ENCODE assay signal across 7 worm cellular contexts in the genomic region with DNA sequence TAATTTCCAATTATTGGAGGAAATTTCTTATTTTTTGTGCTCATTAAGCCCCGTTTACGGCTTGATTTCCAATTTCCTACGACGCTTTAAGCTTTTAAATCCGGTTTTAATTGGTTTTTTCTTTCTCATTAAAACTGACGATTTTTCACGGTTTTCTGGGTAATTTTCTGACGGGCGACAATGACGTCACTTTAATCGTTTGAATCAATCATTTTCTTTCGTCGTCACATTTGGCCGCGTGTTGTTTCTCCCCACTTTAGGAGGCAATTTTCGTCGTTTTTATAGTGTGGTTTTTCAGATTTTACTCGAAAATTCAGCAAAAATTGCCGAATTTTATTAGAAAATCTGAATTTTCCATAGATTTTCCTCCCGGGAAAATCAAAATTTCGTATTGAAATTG.
A peak's percentile ranks its signal among the peaks of the same experiment; 100 is the strongest.
TF ChIP-seq lines count a peak whose summit lies in the region.

No protein-coding gene starts in this region.

TF ChIP-seq in whole organism, L1 larva, 84 proteins besides CTCF, POLR2A, EP300 and RAD21:
- no peak for TF ChIP-seq lir-3 (tag; optimal IDR thresholded peaks at IDR 0.05; lab: Kevin White, UChicago; ENCODE audit: poor library complexity)
- peak; percentile 14 for TF ChIP-seq snu-23 (GFP tag; optimal IDR thresholded peaks at IDR 0.05; lab: Kevin White, UChicago)
- TF ChIP-seq unc-30 (tag; optimal IDR thresholded peaks at IDR 0.05; lab: Kevin White, UChicago) = no peak
- peak in 1 of 2 experiments; percentile 19 for TF ChIP-seq lin-35 (GFP tag; optimal IDR thresholded peaks at IDR 0.05; lab: Kevin White, UChicago)
- TF ChIP-seq nhr-85 (tag; lab: Kevin White, UChicago) = peak; percentile 75
- peak; percentile 54 for TF ChIP-seq blmp-1 (tag; optimal IDR thresholded peaks at IDR 0.05; lab: Kevin White, UChicago)
- TF ChIP-seq pax-3 (tag; optimal IDR thresholded peaks at IDR 0.05; lab: Kevin White, UChicago) = no peak

TF ChIP-seq in whole organism, L2 larva, 48 proteins besides CTCF, POLR2A, EP300 and RAD21 (continues in another document):
- no peak for TF ChIP-seq lin-39 (tag; optimal IDR thresholded peaks at IDR 0.05; lab: Kevin White, UChicago)
- TF ChIP-seq C34F6.9 (tag; optimal IDR thresholded peaks at IDR 0.05; lab: Kevin White, UChicago) = no peak
- peak in 1 of 2 experiments; percentile 17 for TF ChIP-seq lsy-2 (tag; optimal IDR thresholded peaks at IDR 0.05; lab: Kevin White, UChicago)
- TF ChIP-seq nhr-25 (tag; optimal IDR thresholded peaks at IDR 0.05; lab: Kevin White, UChicago) = peak; percentile 34
- no peak for TF ChIP-seq lin-13 (GFP tag; optimal IDR thresholded peaks at IDR 0.05; lab: Kevin White, UChicago)
- no peak for TF ChIP-seq ztf-4 (tag; optimal IDR thresholded peaks at IDR 0.05; lab: Kevin White, UChicago)
- TF ChIP-seq elt-3 (tag; optimal IDR thresholded peaks at IDR 0.05; lab: Kevin White, UChicago) = no peak
- no peak for TF ChIP-seq gmeb-1 (tag; optimal IDR thresholded peaks at IDR 0.05; lab: Kevin White, UChicago)
- no peak for TF ChIP-seq mbf-1 (tag; optimal IDR thresholded peaks at IDR 0.05; lab: Kevin White, UChicago)
- no peak for TF ChIP-seq unc-55 (GFP tag; optimal IDR thresholded peaks at IDR 0.05; lab: Kevin White, UChicago)
- TF ChIP-seq nhr-77 (tag; optimal IDR thresholded peaks at IDR 0.05; lab: Kevin White, UChicago) = no peak
- no peak for TF ChIP-seq mdl-1 (tag; optimal IDR thresholded peaks at IDR 0.05; lab: Kevin White, UChicago)
- TF ChIP-seq sma-9 (GFP tag; optimal IDR thresholded peaks at IDR 0.05; lab: Kevin White, UChicago) = no peak
- no peak for TF ChIP-seq sma-9 (tag; optimal IDR thresholded peaks at IDR 0.05; lab: Kevin White, UChicago)

TF ChIP-seq in whole organism, L3 larva, 47 proteins besides CTCF, POLR2A, EP300 and RAD21:
- TF ChIP-seq lsy-12 (tag; optimal IDR thresholded peaks at IDR 0.05; lab: Kevin White, UChicago) (no peak), ZK546.5 (tag; optimal IDR thresholded peaks at IDR 0.05; lab: Kevin White, UChicago) (no peak), nhr-76 (tag; optimal IDR thresholded peaks at IDR 0.05; lab: Kevin White, UChicago) (no peak), nhr-12 (tag; optimal IDR thresholded peaks at IDR 0.05; lab: Kevin White, UChicago) (no peak), unc-39 (tag; optimal IDR thresholded peaks at IDR 0.05; lab: Kevin White, UChicago) (no peak), lin-39 (tag; optimal IDR thresholded peaks at IDR 0.05; lab: Kevin White, UChicago) (peak; percentile 0), nhr-25 (tag; optimal IDR thresholded peaks at IDR 0.05; lab: Kevin White, UChicago) (peak; percentile 17)

TF ChIP-seq in whole organism, L4 larva, 104 proteins besides CTCF, POLR2A, EP300 and RAD21:
- TF ChIP-seq gei-8 (GFP tag; optimal IDR thresholded peaks at IDR 0.05; lab: Kevin White, UChicago) (no peak), lsy-2 (tag; optimal IDR thresholded peaks at IDR 0.05; lab: Kevin White, UChicago) (peak in 1 of 2 experiments; percentile 5), nhr-28 (tag; optimal IDR thresholded peaks at IDR 0.05; lab: Kevin White, UChicago) (peak; percentile 26)

TF ChIP-seq in whole organism, late embryonic, 69 proteins besides CTCF, POLR2A, EP300 and RAD21:
- TF ChIP-seq sox-2 (GFP tag; IDR thresholded peaks at IDR 0.05; lab: Robert Waterston, UW) (no peak), sdc-2 (tag; optimal IDR thresholded peaks at IDR 0.05; lab: Kevin White, UChicago) (no peak), ttx-3 (tag; optimal IDR thresholded peaks at IDR 0.05; lab: Kevin White, UChicago) (no peak), fax-1 (tag; optimal IDR thresholded peaks at IDR 0.05; lab: Kevin White, UChicago) (no peak), odd-2 (tag; optimal IDR thresholded peaks at IDR 0.05; lab: Kevin White, UChicago) (no peak), ceh-14 (tag; optimal IDR thresholded peaks at IDR 0.05; lab: Kevin White, UChicago) (peak; percentile 33)

TF ChIP-seq in whole organism, mixed stage, embryonic, 35 proteins besides CTCF, POLR2A, EP300 and RAD21:
- TF ChIP-seq nhr-76 (tag; optimal IDR thresholded peaks at IDR 0.05; lab: Kevin White, UChicago) = no peak
- peak; percentile 37 for TF ChIP-seq ceh-43 (GFP tag; optimal IDR thresholded peaks at IDR 0.05; lab: Kevin White, UChicago)

TF ChIP-seq in whole organism, young adult, 124 proteins besides CTCF, POLR2A, EP300 and RAD21:
- TF ChIP-seq atf-7 (tag; optimal IDR thresholded peaks at IDR 0.05; lab: Kevin White, UChicago) (peak; percentile 60), nfyb-1 (GFP tag; IDR thresholded peaks at IDR 0.05; lab: Robert Waterston, UW) (no peak)
